Worm (Caenorhabditis elegans): Measurements from ENCODE around the gene clec-153.

The clec-153 gene

ce11 chrIII:4649363-4649768, 14.3 kb downstream of the clec-153 start (continued):
- no peak for TF ChIP-seq unc-62 (GFP tag; optimal IDR thresholded peaks at IDR 0.05)
- peak; percentile 90 for TF ChIP-seq elt-2 (tag; optimal IDR thresholded peaks at IDR 0.05)
- peak; percentile 12 for TF ChIP-seq pag-3 (tag; optimal IDR thresholded peaks at IDR 0.05; ENCODE audit: borderline replicate concordance, insufficient read depth)
- no peak for TF ChIP-seq hlh-4 (tag; optimal IDR thresholded peaks at IDR 0.05)
- peak; percentile 91 for TF ChIP-seq lin-13 (GFP tag; optimal IDR thresholded peaks at IDR 0.05)
- TF ChIP-seq efl-1 (optimal IDR thresholded peaks at IDR 0.05) = peak; percentile 86 to 91
- TF ChIP-seq efl-1 (GFP tag; optimal IDR thresholded peaks at IDR 0.05 in 1 of 2) = peak; percentile 72 to 97
- peak; percentile 65 for TF ChIP-seq zip-4 (GFP tag; optimal IDR thresholded peaks at IDR 0.05)
- TF ChIP-seq dsc-1 (tag; optimal IDR thresholded peaks at IDR 0.05) = peak; percentile 73
- TF ChIP-seq nhr-20 (tag; optimal IDR thresholded peaks at IDR 0.05) = peak; percentile 98
- peak; percentile 9 for TF ChIP-seq nhr-28 (tag; optimal IDR thresholded peaks at IDR 0.05)
- TF ChIP-seq lin-14 (GFP tag; optimal IDR thresholded peaks at IDR 0.05) = peak; percentile 100
- peak; percentile 90 for TF ChIP-seq unc-130 (tag; optimal IDR thresholded peaks at IDR 0.05)
- TF ChIP-seq pqm-1 (tag; optimal IDR thresholded peaks at IDR 0.05) = peak; percentile 40
- TF ChIP-seq ceh-90 (tag; optimal IDR thresholded peaks at IDR 0.05) = no peak
- peak; percentile 81 for TF ChIP-seq skn-1 (tag; optimal IDR thresholded peaks at IDR 0.05)
- TF ChIP-seq lin-39 (tag; optimal IDR thresholded peaks at IDR 0.05) = peak; percentile 7
- TF ChIP-seq ceh-63 (GFP tag; optimal IDR thresholded peaks at IDR 0.05) = no peak
- TF ChIP-seq unc-98 (GFP tag; IDR thresholded peaks at IDR 0.05) = peak; percentile 51; the same call in 1 of the 2 replicates
- TF ChIP-seq nhr-12 (tag; optimal IDR thresholded peaks at IDR 0.05) = no peak
- peak; percentile 96 for TF ChIP-seq mep-1 (tag; optimal IDR thresholded peaks at IDR 0.05)
- TF ChIP-seq pax-3 (tag; optimal IDR thresholded peaks at IDR 0.05) = peak; percentile 84
- TF ChIP-seq nhr-77 (tag; optimal IDR thresholded peaks at IDR 0.05) = peak; percentile 95
- peak; percentile 84 to 85 for TF ChIP-seq egl-27 (tag; optimal IDR thresholded peaks at IDR 0.05)
- peak; percentile 92 for TF ChIP-seq C16A3.4 (tag; optimal IDR thresholded peaks at IDR 0.05)
- peak; percentile 81; the same call in 1 of the 2 replicates for TF ChIP-seq ceh-88 (GFP tag; IDR thresholded peaks at IDR 0.05)
- peak; percentile 98 for TF ChIP-seq snu-23 (GFP tag; optimal IDR thresholded peaks at IDR 0.05)
- peak; percentile 90 for TF ChIP-seq rnt-1 (tag; optimal IDR thresholded peaks at IDR 0.05)
- no peak for TF ChIP-seq alr-1 (tag; optimal IDR thresholded peaks at IDR 0.05; ENCODE audit: borderline replicate concordance)
- no peak for TF ChIP-seq efl-3 (GFP tag; optimal IDR thresholded peaks at IDR 0.05)
- TF ChIP-seq ceh-8 (GFP tag; optimal IDR thresholded peaks at IDR 0.05) = no peak

DNA sequence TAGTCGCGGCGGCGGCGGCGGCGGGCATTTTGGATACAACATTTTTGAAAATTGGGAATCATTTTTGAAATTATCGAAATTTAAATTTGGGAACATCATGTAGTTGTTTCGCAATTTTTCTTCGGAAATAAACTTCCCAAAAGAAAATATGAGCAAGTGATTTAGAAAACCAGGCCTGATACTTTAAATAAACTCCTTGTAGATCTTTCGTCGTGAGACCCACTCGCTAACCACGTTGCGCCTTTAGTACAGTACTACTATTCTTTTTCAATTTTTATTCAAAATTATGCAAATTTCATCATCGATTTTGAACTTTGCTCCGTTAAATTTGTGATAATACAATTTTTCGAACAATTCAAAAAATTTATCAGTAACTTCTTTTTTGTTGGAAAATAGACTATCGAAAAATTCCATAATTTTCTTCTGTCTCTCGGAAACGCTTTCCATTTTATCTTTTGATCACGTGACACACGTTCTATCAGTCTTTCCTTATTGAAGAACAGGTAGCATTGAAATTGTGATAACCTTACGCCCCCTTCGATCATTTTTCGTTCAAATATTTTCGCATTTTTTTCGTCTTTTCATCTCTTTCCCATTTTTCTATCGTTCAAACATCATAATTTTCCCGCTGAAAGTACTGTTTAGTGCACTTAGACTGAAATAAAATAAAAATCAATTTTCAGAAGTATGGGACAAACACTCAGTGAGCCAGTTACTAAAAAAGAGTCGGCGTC, 14.9 kb downstream of the clec-153 start, which contains the start of gene ppm-2:
Gene ppm-2 (plus strand): TSS at position 684 of the 734 bp plus-strand sequence.
- TF ChIP-seq snu-23 (GFP tag; optimal IDR thresholded peaks at IDR 0.05) = no peak
- TF ChIP-seq lin-35 (GFP tag; optimal IDR thresholded peaks at IDR 0.05) = peak in 1 of 2 experiments; percentile 27
- TF ChIP-seq swsn-7 (tag; optimal IDR thresholded peaks at IDR 0.05) = no peak
- no peak for TF ChIP-seq sup-37 (GFP tag; optimal IDR thresholded peaks at IDR 0.05)
- TF ChIP-seq ceh-88 (GFP tag; IDR thresholded peaks at IDR 0.05) = no peak
- TF ChIP-seq hlh-17 (GFP tag; optimal IDR thresholded peaks at IDR 0.05; ENCODE audit: borderline replicate concordance) = no peak
- TF ChIP-seq irx-1 (tag; optimal IDR thresholded peaks at IDR 0.05) = no peak
- TF ChIP-seq nhr-47 (tag; optimal IDR thresholded peaks at IDR 0.05) = no peak
- no peak for TF ChIP-seq nhr-11 (tag; optimal IDR thresholded peaks at IDR 0.05)
- TF ChIP-seq mef-2 (tag; optimal IDR thresholded peaks at IDR 0.05) = no peak
- TF ChIP-seq hlh-4 (tag; optimal IDR thresholded peaks at IDR 0.05) = no peak
- TF ChIP-seq pax-3 (tag; optimal IDR thresholded peaks at IDR 0.05) = no peak
- no peak for TF ChIP-seq skn-1 (tag; optimal IDR thresholded peaks at IDR 0.05)
- TF ChIP-seq nhr-28 (tag; optimal IDR thresholded peaks at IDR 0.05) = no peak
- no peak for TF ChIP-seq grh-1 (GFP tag; IDR thresholded peaks at IDR 0.05)
- TF ChIP-seq C16A3.4 (tag; optimal IDR thresholded peaks at IDR 0.05) = no peak
- TF ChIP-seq sptf-1 (tag; optimal IDR thresholded peaks at IDR 0.05) = no peak
- TF ChIP-seq ama-1 (optimal IDR thresholded peaks at IDR 0.05) = peak; percentile 48
- TF ChIP-seq elt-3 (tag; optimal IDR thresholded peaks at IDR 0.05) = peak in 2 of 6 experiments; percentile 13 to 61
- no peak for TF ChIP-seq efl-1 (optimal IDR thresholded peaks at IDR 0.05)
- peak in 1 of 2 experiments; percentile 37 for TF ChIP-seq efl-1 (GFP tag; optimal IDR thresholded peaks at IDR 0.05 in 1 of 2)
- TF ChIP-seq ets-5 (GFP tag; IDR thresholded peaks at IDR 0.05) = no peak
- no peak for TF ChIP-seq pqm-1 (tag; optimal IDR thresholded peaks at IDR 0.05)
- no peak for TF ChIP-seq fkh-10 (GFP tag; optimal IDR thresholded peaks at IDR 0.05)
- TF ChIP-seq ces-1 (GFP tag; optimal IDR thresholded peaks at IDR 0.05) = no peak
- no peak for TF ChIP-seq hpl-2 (GFP tag; optimal IDR thresholded peaks at IDR 0.05)
- no peak for TF ChIP-seq tbx-2 (tag; optimal IDR thresholded peaks at IDR 0.05)
- TF ChIP-seq tlp-1 (tag; optimal IDR thresholded peaks at IDR 0.05) = no peak
- no peak for TF ChIP-seq ztf-4 (tag; optimal IDR thresholded peaks at IDR 0.05)

Data from whole organism, L1 larva.